Fruit fly (Drosophila melanogaster) whole organism, adult: ENCODE results near the gene CG18304.

ENCODE experiments used
- CG11617 ChIP-seq: fragments of 200-800 bp; sonication (Bioruptor generic); optimal IDR thresholded peaks from 2 replicates; lab custom pipeline; 2017; ENCODE audit warnings: mild to moderate bottlenecking, missing biosample characterization, missing genetic modification reagents, missing genetic modification characterization
- CG12768 ChIP-seq: fragments of 200-800 bp; sonication (Bioruptor generic); optimal IDR thresholded peaks from 2 replicates; lab custom pipeline; 2017; ENCODE audit warnings: missing biosample characterization, missing genetic modification characterization, mild to moderate bottlenecking, moderate library complexity, missing genetic modification reagents
- CG14711 ChIP-seq: fragments of 200-800 bp; sonication (Bioruptor generic); optimal IDR thresholded peaks from 2 replicates; lab custom pipeline; 2018; ENCODE audit warnings: missing biosample characterization, mild to moderate bottlenecking, missing genetic modification characterization, moderate library complexity
- CG1620 ChIP-seq: fragments of 200-800 bp; sonication (Bioruptor generic); optimal IDR thresholded peaks from 2 replicates; lab custom pipeline; 2016; ENCODE audit warnings: missing biosample characterization, missing genetic modification characterization
- CG33017 ChIP-seq: fragments of 200-800 bp; sonication (Bioruptor generic); optimal IDR thresholded peaks from 2 replicates; lab custom pipeline; 2018; ENCODE audit warnings: missing biosample characterization, mild to moderate bottlenecking, missing genetic modification characterization, moderate library complexity
- CG5204 ChIP-seq: fragments of 200-800 bp; sonication (Bioruptor generic); optimal IDR thresholded peaks from 2 replicates; lab custom pipeline; 2016; ENCODE audit warnings: missing biosample characterization, missing genetic modification characterization
- CG7045 ChIP-seq: fragments of 200-800 bp; sonication (Bioruptor generic); optimal IDR thresholded peaks from 2 replicates; lab custom pipeline; 2017; ENCODE audit warnings: missing biosample characterization, mild to moderate bottlenecking, missing genetic modification characterization
- CG7101 ChIP-seq: fragments of 200-800 bp; sonication (Bioruptor generic); optimal IDR thresholded peaks from 2 replicates; lab custom pipeline; 2018; ENCODE audit warnings: missing biosample characterization, mild to moderate bottlenecking, missing genetic modification characterization, moderate library complexity
- Clk ChIP-seq: fragments of 200-800 bp; sonication (Bioruptor generic); optimal IDR thresholded peaks from 2 replicates; lab custom pipeline; 2017; ENCODE audit warnings: missing biosample characterization, missing genetic modification characterization
- Crg-1 ChIP-seq: fragments of 200-800 bp; sonication (Bioruptor generic); optimal IDR thresholded peaks from 2 replicates; lab custom pipeline; 2016; ENCODE audit warnings: missing biosample characterization, missing genetic modification characterization
- Hr96 ChIP-seq: fragments of 200-800 bp; sonication (Bioruptor generic); optimal IDR thresholded peaks from 2 replicates; lab custom pipeline; 2016; ENCODE audit warnings: missing biosample characterization, missing genetic modification characterization
- Mnt ChIP-seq: fragments of 200-800 bp; sonication (Bioruptor generic); optimal IDR thresholded peaks from 2 replicates; lab custom pipeline; 2016; ENCODE audit warnings: missing biosample characterization, mild to moderate bottlenecking, missing genetic modification characterization
- bab1 ChIP-seq: fragments of 200-800 bp; sonication (Bioruptor generic); optimal IDR thresholded peaks from 3 replicates; lab custom pipeline; 2019; ENCODE audit warnings: missing biosample characterization, mild to moderate bottlenecking, missing genetic modification characterization, moderate library complexity
- cic ChIP-seq: fragments of 200-800 bp; sonication (Bioruptor generic); optimal IDR thresholded peaks from 2 replicates; lab custom pipeline; 2017; ENCODE audit warnings: missing biosample characterization, mild to moderate bottlenecking, missing genetic modification characterization, moderate library complexity
- cnc ChIP-seq, 2 experiments: fragments of >200 bp; optimal IDR thresholded peaks; 2 replicates each; lab custom pipeline; 2017
- kay ChIP-seq: fragments of 200-800 bp; sonication (Bioruptor generic); peaks from one replicate; lab custom pipeline; 2016; ENCODE audit warnings: missing biosample characterization, missing genetic modification characterization, borderline replicate concordance
- ovo ChIP-seq: fragments of 200-800 bp; sonication (Bioruptor generic); optimal IDR thresholded peaks from 2 replicates; lab custom pipeline; 2016; ENCODE audit warnings: missing biosample characterization, missing genetic modification characterization
- pad ChIP-seq: fragments of 200-800 bp; sonication (Bioruptor generic); optimal IDR thresholded peaks from 3 replicates; lab custom pipeline; 2017; ENCODE audit warnings: missing biosample characterization, missing genetic modification characterization, mild to moderate bottlenecking, moderate library complexity, missing genetic modification reagents
- tj ChIP-seq: fragments of 200-800 bp; sonication (Bioruptor generic); optimal IDR thresholded peaks from 3 replicates; lab custom pipeline; 2017; ENCODE audit warnings: missing biosample characterization, mild to moderate bottlenecking, missing genetic modification characterization, moderate library complexity
- toe ChIP-seq: fragments of 200-800 bp; sonication (Bioruptor generic); optimal IDR thresholded peaks from 2 replicates; lab custom pipeline; 2016; ENCODE audit warnings: missing biosample characterization, missing genetic modification characterization

CG18304 gene

dm6 chr2L:6921360-6922090 is 21.1 kb downstream of the CG18304 start:
- TF ChIP-seq ovo (GFP tag; lab: Kevin White, UChicago) (no peak), kay (no peak), pad (GFP tag; lab: Kevin White, UChicago) (no peak), Mnt (GFP tag; lab: Kevin White, UChicago) (no peak)

dm6 chr2L:6920661-6921359 is 21.8 kb downstream of the CG18304 start, which contains the start of gene Hrb27C:
Gene Hrb27C (plus strand): TSS chr2L:6920704.
- TF ChIP-seq Clk (GFP tag; lab: Kevin White, UChicago) (no peak), CG7101 (no peak), bab1 (GFP tag; lab: Kevin White, UChicago) (no peak), CG1620 (GFP tag; lab: Kevin White, UChicago) (no peak), toe (GFP tag; lab: Kevin White, UChicago) (no peak), Mnt (GFP tag; lab: Kevin White, UChicago) (peak; percentile 45), Hr96 (no peak), CG33017 (tag; lab: Kevin White, UChicago) (no peak), tj (GFP tag; lab: Kevin White, UChicago) (peak; percentile 46), Crg-1 (GFP tag; lab: Kevin White, UChicago) (no peak), CG12768 (GFP tag; lab: Kevin White, UChicago) (peak; percentile 5), CG14711 (tag; lab: Kevin White, UChicago) (no peak), cic (GFP tag; lab: Kevin White, UChicago) (peak; percentile 55), CG11617 (GFP tag; lab: Kevin White, UChicago) (no peak)

dm6 chr2L:6919850-6920660 is 22.6 kb downstream of the CG18304 start, which contains the start of gene x16:
Gene x16 (minus strand): TSS chr2L:6920210.
- TF ChIP-seq CG1620 (GFP tag; lab: Kevin White, UChicago) = no peak
- TF ChIP-seq kay = no peak
- TF ChIP-seq CG12768 (GFP tag; lab: Kevin White, UChicago) = no peak
- TF ChIP-seq ovo (GFP tag; lab: Kevin White, UChicago) = no peak
- TF ChIP-seq Clk (GFP tag; lab: Kevin White, UChicago) = no peak
- no peak for TF ChIP-seq pad (GFP tag; lab: Kevin White, UChicago)
- no peak for TF ChIP-seq CG11617 (GFP tag; lab: Kevin White, UChicago)
- TF ChIP-seq Hr96 = no peak
- TF ChIP-seq Crg-1 (GFP tag; lab: Kevin White, UChicago) = no peak
- no peak for TF ChIP-seq CG14711 (tag; lab: Kevin White, UChicago)
- no peak for TF ChIP-seq CG33017 (tag; lab: Kevin White, UChicago)
- TF ChIP-seq cic (GFP tag; lab: Kevin White, UChicago) = no peak
- no peak for TF ChIP-seq CG5204 (GFP tag; lab: Kevin White, UChicago)
- TF ChIP-seq cnc (optimal IDR thresholded peaks at IDR 0.05; lab: Kevin White, UChicago) = no peak
- no peak for TF ChIP-seq CG7045 (GFP tag; lab: Kevin White, UChicago)
- no peak for TF ChIP-seq tj (GFP tag; lab: Kevin White, UChicago)
- no peak for TF ChIP-seq CG7101
- no peak for TF ChIP-seq Mnt (GFP tag; lab: Kevin White, UChicago)
- TF ChIP-seq toe (GFP tag; lab: Kevin White, UChicago) = no peak

- TF ChIP-seq CG14711 (tag; lab: Kevin White, UChicago) = no peak
- TF ChIP-seq kay = no peak
- no peak for TF ChIP-seq pad (GFP tag; lab: Kevin White, UChicago)
- peak; percentile 42 for TF ChIP-seq CG11617 (GFP tag; lab: Kevin White, UChicago)
- TF ChIP-seq CG7045 (GFP tag; lab: Kevin White, UChicago) = peak; percentile 35
- peak; percentile 96 for TF ChIP-seq Mnt (GFP tag; lab: Kevin White, UChicago)
- TF ChIP-seq bab1 (GFP tag; lab: Kevin White, UChicago) = no peak
Observed at dm6 chr2L:6919203-6919849, 23.3 kb downstream of the CG18304 start.

- TF ChIP-seq CG11617 (GFP tag; lab: Kevin White, UChicago) (peak; percentile 84), CG14711 (tag; lab: Kevin White, UChicago) (peak; percentile 46), CG12768 (GFP tag; lab: Kevin White, UChicago) (peak; percentile 77), pad (GFP tag; lab: Kevin White, UChicago) (peak; percentile 78), CG7045 (GFP tag; lab: Kevin White, UChicago) (peak; percentile 79), cnc (optimal IDR thresholded peaks at IDR 0.05; lab: Kevin White, UChicago) (no peak), Hr96 (no peak), CG1620 (GFP tag; lab: Kevin White, UChicago) (no peak), kay (no peak), bab1 (GFP tag; lab: Kevin White, UChicago) (peak; percentile 13), toe (GFP tag; lab: Kevin White, UChicago) (no peak), Mnt (GFP tag; lab: Kevin White, UChicago) (peak; percentile 99), CG33017 (tag; lab: Kevin White, UChicago) (peak; percentile 54), tj (GFP tag; lab: Kevin White, UChicago) (peak; percentile 56), Clk (GFP tag; lab: Kevin White, UChicago) (peak; percentile 6), cic (GFP tag; lab: Kevin White, UChicago) (peak; percentile 56), CG5204 (GFP tag; lab: Kevin White, UChicago) (no peak), ovo (GFP tag; lab: Kevin White, UChicago) (no peak), CG7101 (peak; percentile 66), Crg-1 (GFP tag; lab: Kevin White, UChicago) (peak; percentile 58)
Observed at dm6 chr2L:6918517-6919202, 24.0 kb downstream of the CG18304 start, which contains the start of gene nop5. Gene nop5 (minus strand): TSS chr2L:6918743.
